Fruit fly (Drosophila melanogaster) whole organism, embryonic: ENCODE data around the gene CG13077.

Experiments used
- Abd-B ChIP-seq: fragments of 200-800 bp; sonication (Bioruptor generic); optimal IDR thresholded peaks from 2 replicates; lab custom pipeline; 2018; ENCODE audit warnings: missing biosample characterization, mild to moderate bottlenecking, missing genetic modification characterization, moderate library complexity
- Atf6 ChIP-seq: fragments of 200-800 bp; sonication (Bioruptor generic); IDR thresholded peaks from 2 replicates; pipeline ENCODE4 v1.3.6; 2022; ENCODE audit warnings: missing biosample characterization, missing genetic modification characterization
- CG10366 ChIP-seq: fragments of 200-800 bp; sonication (Bioruptor generic); IDR thresholded peaks from 2 replicates; pipeline ENCODE4 v1.3.6; 2022; ENCODE audit warnings: missing biosample characterization, missing genetic modification characterization
- CG10654 ChIP-seq: fragments of 200-800 bp; sonication (Bioruptor generic); optimal IDR thresholded peaks from 2 replicates; lab custom pipeline; 2016; ENCODE audit warnings: missing biosample characterization, missing genetic modification characterization
- CG12155 ChIP-seq: fragments of 200-800 bp; sonication (Bioruptor generic); optimal IDR thresholded peaks from 3 replicates; lab custom pipeline; 2016; ENCODE audit warnings: missing biosample characterization, missing genetic modification characterization
- CG12942 ChIP-seq: fragments of 200-800 bp; sonication (Bioruptor generic); optimal IDR thresholded peaks from 3 replicates; lab custom pipeline; 2016; ENCODE audit warnings: missing biosample characterization, missing genetic modification characterization
- CG14965 ChIP-seq: fragments of 200-800 bp; sonication (Bioruptor generic); optimal IDR thresholded peaks from 2 replicates; lab custom pipeline; 2016; ENCODE audit warnings: missing biosample characterization, missing genetic modification characterization, borderline replicate concordance
- CG1832 ChIP-seq: fragments of 200-800 bp; sonication (Bioruptor generic); optimal IDR thresholded peaks from 2 replicates; lab custom pipeline; 2017; ENCODE audit warnings: missing biosample characterization, mild to moderate bottlenecking, missing genetic modification characterization, inconsistent platforms
- CG2202 ChIP-seq: fragments of 200-800 bp; sonication (Bioruptor generic); optimal IDR thresholded peaks from 2 replicates; lab custom pipeline; 2018; ENCODE audit warnings: missing biosample characterization, mild to moderate bottlenecking, missing genetic modification characterization
- CG31388 ChIP-seq: fragments of 200-800 bp; sonication (Bioruptor generic); optimal IDR thresholded peaks from 2 replicates; lab custom pipeline; 2016; ENCODE audit warnings: missing biosample characterization, missing genetic modification characterization
- CG4404 ChIP-seq: fragments of 200-800 bp; sonication (Bioruptor generic); IDR thresholded peaks from 2 replicates; pipeline ENCODE4 v1.3.6; 2022; ENCODE audit warnings: missing biosample characterization, missing genetic modification characterization
- CG6254 ChIP-seq: fragments of 200-800 bp; sonication (Bioruptor generic); optimal IDR thresholded peaks from 3 replicates; lab custom pipeline; 2017; ENCODE audit warnings: mild to moderate bottlenecking, missing biosample characterization, missing genetic modification reagents, missing genetic modification characterization
- CG6689 ChIP-seq: fragments of 200-800 bp; sonication (Bioruptor generic); IDR thresholded peaks from 2 replicates; pipeline ENCODE4 v1.3.6; 2022; ENCODE audit warnings: missing biosample characterization, missing genetic modification characterization
- CG7839 ChIP-seq: fragments of 200-800 bp; sonication (Bioruptor generic); optimal IDR thresholded peaks from 3 replicates; lab custom pipeline; 2018; ENCODE audit warnings: missing biosample characterization, mild to moderate bottlenecking, missing genetic modification characterization, moderate library complexity
- CG8944 ChIP-seq: fragments of 200-800 bp; sonication (Bioruptor generic); optimal IDR thresholded peaks from 3 replicates; lab custom pipeline; 2016; ENCODE audit warnings: missing biosample characterization, missing genetic modification characterization
- CkIIα-i1 ChIP-seq: fragments of 200-800 bp; sonication (Bioruptor generic); IDR thresholded peaks from 2 replicates; pipeline ENCODE4 v1.3.6; 2022; ENCODE audit warnings: missing biosample characterization, missing genetic modification characterization
- Dfd ChIP-seq, 2 experiments: fragments of >200 bp; optimal IDR thresholded peaks; 2 replicates each; lab custom pipeline; 2017; ENCODE audit warnings: missing biosample characterization in 2 of 2, missing genetic modification characterization in 2 of 2
- Dp ChIP-seq: fragments of 200-800 bp; sonication (Bioruptor generic); optimal IDR thresholded peaks from 2 replicates; lab custom pipeline; 2018; ENCODE audit warnings: missing biosample characterization, mild to moderate bottlenecking, missing genetic modification characterization, moderate library complexity
- ERR ChIP-seq: fragments of 200-800 bp; sonication (Bioruptor generic); optimal IDR thresholded peaks from 2 replicates; lab custom pipeline; 2016; ENCODE audit warnings: missing biosample characterization, missing genetic modification characterization
- Elba2 ChIP-seq: fragments of 200-800 bp; sonication (Bioruptor generic); optimal IDR thresholded peaks from 3 replicates; lab custom pipeline; 2016; ENCODE audit warnings: missing biosample characterization, missing genetic modification characterization
- Ets97D ChIP-seq: fragments of 200-800 bp; sonication (Bioruptor generic); optimal IDR thresholded peaks from 3 replicates; lab custom pipeline; 2016; ENCODE audit warnings: missing biosample characterization, missing genetic modification characterization
- Fer3 ChIP-seq: fragments of 200-800 bp; sonication (Bioruptor generic); optimal IDR thresholded peaks from 2 replicates; lab custom pipeline; 2018; ENCODE audit warnings: missing biosample characterization, mild to moderate bottlenecking, missing genetic modification characterization, moderate library complexity
- HHEX ChIP-seq: fragments of 200-800 bp; sonication (Bioruptor generic); optimal IDR thresholded peaks from 3 replicates; lab custom pipeline; 2017; ENCODE audit warnings: missing biosample characterization, mild to moderate bottlenecking, missing genetic modification characterization, missing genetic modification reagents
- Mrtf ChIP-seq: fragments of 200-800 bp; sonication (Bioruptor generic); IDR thresholded peaks from 3 replicates; pipeline ENCODE4 v1.3.6; 2022; ENCODE audit warnings: missing biosample characterization, missing genetic modification characterization
- NC2β ChIP-seq: fragments of 200-800 bp; sonication (Bioruptor generic); optimal IDR thresholded peaks from 2 replicates; lab custom pipeline; 2016; ENCODE audit warnings: missing biosample characterization, missing genetic modification characterization
- NFAT ChIP-seq: fragments of 200-800 bp; sonication (Bioruptor generic); IDR thresholded peaks from 2 replicates; pipeline ENCODE4 v1.3.6; 2022; ENCODE audit warnings: missing biosample characterization, missing genetic modification characterization
- Nf-YC ChIP-seq: fragments of 200-800 bp; optimal IDR thresholded peaks from 3 replicates; lab custom pipeline; 2019; ENCODE audit warnings: missing biosample characterization, mild to moderate bottlenecking, missing genetic modification characterization, moderate library complexity
- Oli ChIP-seq: fragments of 200-800 bp; sonication (Bioruptor generic); optimal IDR thresholded peaks from 2 replicates; lab custom pipeline; 2018; ENCODE audit warnings: missing biosample characterization, mild to moderate bottlenecking, missing genetic modification characterization, moderate library complexity
- Rfx ChIP-seq: fragments of 200-800 bp; sonication (Bioruptor generic); IDR thresholded peaks from 2 replicates; pipeline ENCODE4 v1.3.6; 2022; ENCODE audit warnings: missing biosample characterization, missing genetic modification characterization
- Trl ChIP-seq, 3 experiments: fragments of >200 bp in 2 of 3; fragments of 200-800 bp in 1 of 3; sonication (Bioruptor generic) in 1 of 3; optimal IDR thresholded peaks; 2 replicates in 1 of 3; 3 replicates in 2 of 3; lab custom pipeline; 2016 to 2017; ENCODE audit warnings: missing biosample characterization in 1 of 3, missing genetic modification characterization in 1 of 3
- Vsx1 ChIP-seq: fragments of 200-800 bp; sonication (Bioruptor generic); optimal IDR thresholded peaks from 2 replicates; lab custom pipeline; 2017; ENCODE audit warnings: missing biosample characterization, mild to moderate bottlenecking, missing genetic modification characterization, missing genetic modification reagents
- amos ChIP-seq: fragments of 200-800 bp; sonication (Bioruptor generic); IDR thresholded peaks from 2 replicates; pipeline ENCODE4 v1.3.6; 2022; ENCODE audit warnings: missing biosample characterization, missing genetic modification characterization; ENCODE audit not compliant: partially characterized antibody
- cad ChIP-seq: fragments of >200 bp; optimal IDR thresholded peaks from 2 replicates; lab custom pipeline; 2017; ENCODE audit warnings: missing biosample characterization, missing genetic modification characterization
- dimm ChIP-seq: fragments of 200-800 bp; sonication (Bioruptor generic); IDR thresholded peaks from 2 replicates; pipeline ENCODE4 v1.3.6; 2022; ENCODE audit warnings: missing biosample characterization, missing genetic modification characterization
- gsb ChIP-seq: fragments of 200-800 bp; sonication (Bioruptor generic); IDR thresholded peaks from 2 replicates; pipeline ENCODE4 v1.3.6; 2022; ENCODE audit warnings: missing biosample characterization, missing genetic modification characterization
- hbn ChIP-seq: fragments of 200-800 bp; sonication (Bioruptor generic); IDR thresholded peaks from 2 replicates; pipeline ENCODE4 v1.3.6; 2022; ENCODE audit warnings: missing biosample characterization, missing genetic modification characterization; ENCODE audit not compliant: partially characterized antibody
- lilli ChIP-seq: fragments of 200-800 bp; sonication (Bioruptor generic); optimal IDR thresholded peaks from 3 replicates; lab custom pipeline; 2016; ENCODE audit warnings: missing biosample characterization, missing genetic modification characterization
- luna ChIP-seq: fragments of 200-800 bp; sonication (Bioruptor generic); optimal IDR thresholded peaks from 2 replicates; lab custom pipeline; 2016; ENCODE audit warnings: missing biosample characterization, missing genetic modification characterization
- mirr ChIP-seq: fragments of 200-800 bp; sonication (Bioruptor generic); optimal IDR thresholded peaks from 3 replicates; lab custom pipeline; 2018; ENCODE audit warnings: missing biosample characterization, mild to moderate bottlenecking, missing genetic modification characterization
- nau ChIP-seq: fragments of 200-800 bp; sonication (Bioruptor generic); optimal IDR thresholded peaks from 3 replicates; lab custom pipeline; 2017; ENCODE audit warnings: missing biosample characterization, mild to moderate bottlenecking, missing genetic modification characterization, missing genetic modification reagents
- pan ChIP-seq, 4 experiments: fragments of >200 bp in 3 of 4; fragments of 200-800 bp in 1 of 4; sonication (Bioruptor generic) in 1 of 4; optimal IDR thresholded peaks in 3 of 4; IDR thresholded peaks in 1 of 4; 2 replicates each; pipeline versions ENCODE4 v1.3.6 to Lab custom; 2017 to 2022; ENCODE audit warnings: missing biosample characterization in 2 of 4, missing genetic modification characterization in 2 of 4, mixed read lengths in 1 of 4
- rib ChIP-seq: fragments of 200-800 bp; sonication (Bioruptor generic); IDR thresholded peaks from 2 replicates; pipeline ENCODE4 v1.3.6; 2022; ENCODE audit warnings: missing biosample characterization, missing genetic modification characterization
- sim ChIP-seq: fragments of 200-800 bp; sonication (Bioruptor generic); IDR thresholded peaks from 2 replicates; pipeline ENCODE4 v1.3.6; 2022; ENCODE audit warnings: missing biosample characterization, missing genetic modification characterization
- sr ChIP-seq: fragments of 200-800 bp; sonication (Bioruptor generic); IDR thresholded peaks from 3 replicates; pipeline ENCODE4 v1.3.6; 2022; ENCODE audit warnings: missing biosample characterization, missing genetic modification characterization
- sug ChIP-seq: fragments of 200-800 bp; optimal IDR thresholded peaks from 2 replicates; lab custom pipeline; 2019; ENCODE audit warnings: missing biosample characterization, mild to moderate bottlenecking, missing genetic modification characterization, moderate library complexity
- tna ChIP-seq: fragments of 200-800 bp; sonication (Bioruptor generic); IDR thresholded peaks from 2 replicates; pipeline ENCODE4 v1.3.6; 2022; ENCODE audit warnings: missing biosample characterization, missing genetic modification characterization; ENCODE audit not compliant: partially characterized antibody
- twi ChIP-seq: fragments of 200-800 bp; optimal IDR thresholded peaks from 2 replicates; lab custom pipeline; 2019; ENCODE audit warnings: missing biosample characterization, mild to moderate bottlenecking, missing genetic modification characterization, moderate library complexity
- unpg ChIP-seq: fragments of 200-800 bp; sonication (Bioruptor generic); optimal IDR thresholded peaks from 3 replicates; lab custom pipeline; 2018; ENCODE audit warnings: missing biosample characterization, mild to moderate bottlenecking, missing genetic modification characterization, moderate library complexity
- usp ChIP-seq: fragments of >200 bp; optimal IDR thresholded peaks from 2 replicates; lab custom pipeline; 2017; ENCODE audit warnings: missing biosample characterization, missing genetic modification characterization
- wek ChIP-seq: fragments of 200-800 bp; sonication (Bioruptor generic); optimal IDR thresholded peaks from 3 replicates; lab custom pipeline; 2018; ENCODE audit warnings: missing biosample characterization, mild to moderate bottlenecking, missing genetic modification characterization, moderate library complexity

The CG13077 gene

DNA sequence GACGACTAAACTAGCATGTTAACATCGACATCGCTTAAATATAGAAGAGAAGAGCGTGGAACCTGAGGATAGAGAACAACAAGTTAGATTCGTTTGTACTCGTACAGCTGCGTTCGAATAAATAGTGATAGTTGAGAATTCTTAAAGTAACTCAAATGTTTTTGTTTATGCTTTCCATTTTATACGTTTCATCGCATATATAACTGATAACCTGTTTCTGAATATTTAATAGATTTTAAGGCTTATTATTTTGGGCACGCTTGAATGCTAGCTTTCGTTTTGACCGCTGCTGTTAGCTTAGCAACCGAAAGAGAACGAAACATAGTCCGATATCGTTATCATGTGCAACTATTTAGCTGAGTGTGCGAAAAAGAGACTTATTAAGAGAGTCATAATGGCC lies 37.4 kb upstream of the CG13077 start (continued):
- TF ChIP-seq CG2202 (tag; lab: Kevin White, UChicago) = peak; percentile 49
- peak; percentile 99 for TF ChIP-seq lilli (GFP tag; lab: Kevin White, UChicago)
- peak; percentile 55; the same call in 1 of the 2 replicates for TF ChIP-seq sim (GFP tag; lab: Robert Waterston, UW)
- peak; percentile 97 for TF ChIP-seq HHEX (GFP tag; lab: Kevin White, UChicago)
- peak; percentile 94 for TF ChIP-seq luna
- peak; percentile 97 for TF ChIP-seq unpg
- peak; percentile 95 for TF ChIP-seq CG12155 (GFP tag; lab: Kevin White, UChicago)
- peak; percentile 98 for TF ChIP-seq Fer3 (tag; lab: Kevin White, UChicago)
- peak; percentile 98 for TF ChIP-seq CG7839 (tag; lab: Kevin White, UChicago)
- TF ChIP-seq NFAT (GFP tag; lab: Robert Waterston, UW) = peak; percentile 97
- peak; percentile 85 for TF ChIP-seq Abd-B
- TF ChIP-seq CG6689 (GFP tag; lab: Robert Waterston, UW) = peak; percentile 92
- TF ChIP-seq Ets97D (GFP tag; lab: Kevin White, UChicago) = peak; percentile 84
- TF ChIP-seq NC2β (GFP tag; lab: Kevin White, UChicago) = peak; percentile 85
- no peak for TF ChIP-seq nau (GFP tag; lab: Kevin White, UChicago)
- TF ChIP-seq Elba2 (GFP tag; lab: Kevin White, UChicago) = no peak
- TF ChIP-seq Dp (GFP tag; lab: Kevin White, UChicago) = peak; percentile 5
- TF ChIP-seq Rfx = peak; percentile 99
- no peak for TF ChIP-seq tna (GFP tag; lab: Robert Waterston, UW)
- peak; percentile 99 for TF ChIP-seq Atf6 (GFP tag; lab: Robert Waterston, UW)
- peak; percentile 80 for TF ChIP-seq Nf-YC (tag; lab: Kevin White, UChicago)
- no peak for TF ChIP-seq amos
- TF ChIP-seq Trl (optimal IDR thresholded peaks at IDR 0.05; lab: Kevin White, UChicago) = peak in 1 of 2 experiments; percentile 82
- TF ChIP-seq Trl (GFP tag; optimal IDR thresholded peaks at IDR 0.05; lab: Kevin White, UChicago) = peak; percentile 90
- TF ChIP-seq Mrtf = peak; percentile 95
- peak; percentile 98 for TF ChIP-seq rib
- peak; percentile 95 for TF ChIP-seq sug (tag; lab: Kevin White, UChicago)
- TF ChIP-seq CkIIα-i1 (GFP tag; lab: Robert Waterston, UW) = peak; percentile 83
- no peak for TF ChIP-seq CG1832 (GFP tag; lab: Kevin White, UChicago)
- peak; percentile 92 for TF ChIP-seq Oli (tag; lab: Kevin White, UChicago)
- TF ChIP-seq Vsx1 = peak; percentile 87
- TF ChIP-seq sr (GFP tag; lab: Robert Waterston, UW) = peak; percentile 65; the same call in 1 of the 3 replicates
- TF ChIP-seq hbn = no peak
- peak; percentile 97 for TF ChIP-seq CG10366 (GFP tag; lab: Robert Waterston, UW)
- TF ChIP-seq CG31388 (GFP tag; lab: Kevin White, UChicago) = peak; percentile 83
- TF ChIP-seq twi (tag; lab: Kevin White, UChicago) = peak; percentile 74
- TF ChIP-seq CG6254 (GFP tag; lab: Kevin White, UChicago) = peak; percentile 54
- peak; percentile 95 for TF ChIP-seq mirr (GFP tag; lab: Kevin White, UChicago)
- TF ChIP-seq CG14965 (GFP tag; lab: Kevin White, UChicago) = peak; percentile 75
- peak; percentile 97 for TF ChIP-seq gsb (GFP tag; lab: Robert Waterston, UW)
- TF ChIP-seq CG10654 (GFP tag; lab: Kevin White, UChicago) = peak; percentile 85
- TF ChIP-seq pan (optimal IDR thresholded peaks at IDR 0.05; lab: Kevin White, UChicago) = no peak
- TF ChIP-seq pan (GFP tag; optimal IDR thresholded peaks at IDR 0.05 in 1 of 2, IDR thresholded peaks at IDR 0.05 in 1 of 2) = peak in 1 of 2 experiments; percentile 98
- TF ChIP-seq dimm (GFP tag; lab: Robert Waterston, UW) = peak; percentile 59
- peak; percentile 85 for TF ChIP-seq CG12942 (GFP tag; lab: Kevin White, UChicago)
- peak; percentile 96 for TF ChIP-seq ERR (GFP tag; lab: Kevin White, UChicago)
- TF ChIP-seq cad (GFP tag; lab: Kevin White, UChicago) = no peak
- peak; percentile 61 for TF ChIP-seq wek
- no peak for TF ChIP-seq usp (GFP tag; lab: Kevin White, UChicago)
- peak; percentile 87 for TF ChIP-seq CG8944 (GFP tag; lab: Kevin White, UChicago)
- TF ChIP-seq Dfd (GFP tag; optimal IDR thresholded peaks at IDR 0.05; lab: Kevin White, UChicago) = peak in 1 of 2 experiments; percentile 29
- peak; percentile 84 for TF ChIP-seq CG4404 (GFP tag; lab: Robert Waterston, UW)
